Worm (Caenorhabditis elegans) whole organism, early embryonic: ENCODE measurements around the gene sre-5.

Experiments used
- B0310.2 ChIP-seq: sonication (generic microtip); optimal IDR thresholded peaks from 2 replicates; lab custom pipeline; 2016; ENCODE audit warnings: mild to moderate bottlenecking, missing genetic modification characterization, missing compliant biosample characterization
- F13C5.2 ChIP-seq: sonication (generic microtip); optimal IDR thresholded peaks from 2 replicates; lab custom pipeline; 2017; ENCODE audit warnings: mild to moderate bottlenecking, missing genetic modification characterization, inconsistent platforms, missing compliant biosample characterization
- aly-1 ChIP-seq: sonication (generic microtip); optimal IDR thresholded peaks from 2 replicates; lab custom pipeline; 2016; ENCODE audit warnings: missing genetic modification characterization, missing compliant biosample characterization
- ama-1 ChIP-seq: fragments of 150-350 bp; optimal IDR thresholded peaks from 2 replicates; lab custom pipeline; 2014
- ceh-13 ChIP-seq: fragments of 200-800 bp; sonication (Bioruptor generic); optimal IDR thresholded peaks from 2 replicates; lab custom pipeline; 2018; ENCODE audit warnings: mild to moderate bottlenecking, missing genetic modification characterization, missing compliant biosample characterization
- ets-7 ChIP-seq: sonication (generic microtip); optimal IDR thresholded peaks from 2 replicates; lab custom pipeline; 2016; ENCODE audit warnings: missing genotype, missing genetic modification characterization, missing compliant biosample characterization
- flt-1 ChIP-seq: fragments of 200-800 bp; sonication (Bioruptor generic); IDR thresholded peaks from 2 replicates; pipeline ENCODE4 v1.3.6; 2022; ENCODE audit warnings: missing genetic modification characterization, missing compliant biosample characterization
- hmbx-1 ChIP-seq: sonication (generic microtip); optimal IDR thresholded peaks from 2 replicates; lab custom pipeline; 2016; ENCODE audit warnings: mild to moderate bottlenecking, missing genetic modification characterization, missing compliant biosample characterization
- hmg-4 ChIP-seq: fragments of 200-800 bp; sonication (Bioruptor generic); optimal IDR thresholded peaks from 2 replicates; lab custom pipeline; 2018; ENCODE audit warnings: mild to moderate bottlenecking, missing genetic modification characterization, missing compliant biosample characterization
- hnd-1 ChIP-seq: sonication (generic microtip); optimal IDR thresholded peaks from 2 replicates; lab custom pipeline; 2016; ENCODE audit warnings: missing genetic modification characterization, missing compliant biosample characterization
- scrt-1 ChIP-seq: fragments of 200-800 bp; sonication (Bioruptor generic); IDR thresholded peaks from 2 replicates; pipeline ENCODE4 v1.3.6; 2022; ENCODE audit warnings: missing genetic modification characterization, missing compliant biosample characterization
- tbx-11 ChIP-seq: fragments of 200-800 bp; sonication (Bioruptor generic); IDR thresholded peaks from 2 replicates; pipeline ENCODE4 v1.3.6; 2022; ENCODE audit warnings: missing genetic modification characterization, missing compliant biosample characterization
- tbx-37 ChIP-seq: fragments of 200-800 bp; sonication (Bioruptor generic); conservative IDR thresholded peaks from 2 replicates; pipeline ENCODE4 v1.3.6; 2022; ENCODE audit warnings: missing genetic modification reagents, missing genetic modification characterization, missing compliant biosample characterization
- tra-4 ChIP-seq: sonication (generic microtip); optimal IDR thresholded peaks from 2 replicates; lab custom pipeline; 2017; ENCODE audit warnings: missing genetic modification characterization, missing compliant biosample characterization

- peak; percentile 10 for TF ChIP-seq ama-1 (lab: Kevin White, UChicago)
- peak; percentile 45 for TF ChIP-seq hmbx-1 (tag; lab: Kevin White, UChicago)
- TF ChIP-seq aly-1 (tag; lab: Kevin White, UChicago), result peak; percentile 92
- TF ChIP-seq tbx-11 (GFP tag; lab: Robert Waterston, UW), result peak; percentile 85
- peak; percentile 89 for TF ChIP-seq flt-1 (GFP tag; lab: Robert Waterston, UW)
- TF ChIP-seq tbx-37 (GFP tag; lab: Robert Waterston, UW), result peak; percentile 82
- TF ChIP-seq ets-7 (tag; lab: Kevin White, UChicago), result peak; percentile 67
- peak; percentile 51 for TF ChIP-seq tra-4 (tag; lab: Kevin White, UChicago)
- TF ChIP-seq hmg-4 (GFP tag; lab: Kevin White, UChicago), result peak; percentile 89
- TF ChIP-seq F13C5.2 (tag; lab: Kevin White, UChicago), result peak; percentile 86
- peak; percentile 91 for TF ChIP-seq scrt-1 (GFP tag; lab: Robert Waterston, UW)
- TF ChIP-seq hnd-1 (tag; lab: Kevin White, UChicago), result peak; percentile 75
- TF ChIP-seq B0310.2 (tag; lab: Kevin White, UChicago), result peak; percentile 85
- peak; percentile 73 for TF ChIP-seq ceh-13
Measured at ce11 chrIV:3524584-3525020, 40.4 kb upstream of the sre-5 start.
